Worm (Caenorhabditis elegans): Measurements from ENCODE around the gene cfap-20.

Gene cfap-20

ce11 chrIII:3520417-3520816, 16.9 kb downstream of the cfap-20 start (continued):
- no peak for TF ChIP-seq aptf-3 (GFP tag; IDR thresholded peaks at IDR 0.05)
- no peak for TF ChIP-seq F57C9.4 (tag; optimal IDR thresholded peaks at IDR 0.05)
- TF ChIP-seq cebp-1 (GFP tag; IDR thresholded peaks at IDR 0.05) = no peak
- TF ChIP-seq cebp-1 (tag; optimal IDR thresholded peaks at IDR 0.05) = peak; percentile 61
- no peak for TF ChIP-seq lsl-1 (GFP tag; optimal IDR thresholded peaks at IDR 0.05)
- peak; percentile 41 for TF ChIP-seq ets-4 (GFP tag; optimal IDR thresholded peaks at IDR 0.05)
- TF ChIP-seq sdz-38 (tag; optimal IDR thresholded peaks at IDR 0.05) = no peak
- no peak for TF ChIP-seq F10E7.11 (tag; optimal IDR thresholded peaks at IDR 0.05)
- TF ChIP-seq ceh-27 (GFP tag; optimal IDR thresholded peaks at IDR 0.05) = no peak
- TF ChIP-seq somi-1 (GFP tag; optimal IDR thresholded peaks at IDR 0.05) = no peak
- TF ChIP-seq die-1 (tag; optimal IDR thresholded peaks at IDR 0.05) = no peak
- TF ChIP-seq D2030.7 (GFP tag; IDR thresholded peaks at IDR 0.05) = no peak
- TF ChIP-seq attf-3 (GFP tag; conservative IDR thresholded peaks at IDR 0.05) = no peak
- TF ChIP-seq snpc-1.1 (tag; optimal IDR thresholded peaks at IDR 0.05; ENCODE audit: insufficient read depth) = no peak
- peak; percentile 63; the same call in 1 of the 2 replicates for TF ChIP-seq hmg-1.2 (GFP tag; IDR thresholded peaks at IDR 0.05)
- TF ChIP-seq ama-1 (optimal IDR thresholded peaks at IDR 0.05) = no peak
- TF ChIP-seq ama-1 (GFP tag; optimal IDR thresholded peaks at IDR 0.05) = no peak
- TF ChIP-seq mcd-1 (GFP tag; IDR thresholded peaks at IDR 0.05) = no peak
- TF ChIP-seq hmg-20 (GFP tag; IDR thresholded peaks at IDR 0.05) = no peak
- peak; percentile 8 for TF ChIP-seq lin-40 (tag; optimal IDR thresholded peaks at IDR 0.05)
- no peak for TF ChIP-seq gei-17 (GFP tag; optimal IDR thresholded peaks at IDR 0.05)
- TF ChIP-seq snpc-3.4 (tag; optimal IDR thresholded peaks at IDR 0.05) = no peak
- no peak for TF ChIP-seq nfyb-1 (GFP tag; IDR thresholded peaks at IDR 0.05)
- no peak for TF ChIP-seq ekl-4 (GFP tag; IDR thresholded peaks at IDR 0.05)
- peak; percentile 70 to 76 for TF ChIP-seq let-607 (tag; optimal IDR thresholded peaks at IDR 0.05)
- no peak for TF ChIP-seq nhr-120 (GFP tag; IDR thresholded peaks at IDR 0.05)
- no peak for TF ChIP-seq cebp-2 (GFP tag; IDR thresholded peaks at IDR 0.05)
- no peak for TF ChIP-seq bed-1 (GFP tag; IDR thresholded peaks at IDR 0.05)
- TF ChIP-seq nhr-179 (tag; optimal IDR thresholded peaks at IDR 0.05) = no peak
- TF ChIP-seq atf-7 (tag; optimal IDR thresholded peaks at IDR 0.05) = peak; percentile 47
- TF ChIP-seq egl-44 (GFP tag; IDR thresholded peaks at IDR 0.05) = no peak
- no peak for TF ChIP-seq hlh-26 (GFP tag; conservative IDR thresholded peaks at IDR 0.05)
- no peak for TF ChIP-seq F33H1.4 (GFP tag; IDR thresholded peaks at IDR 0.05)
- no peak for TF ChIP-seq C06A6.2 (GFP tag; conservative IDR thresholded peaks at IDR 0.05)
- no peak for TF ChIP-seq nfya-1 (tag; optimal IDR thresholded peaks at IDR 0.05; ENCODE audit: borderline replicate concordance, insufficient read depth)
- no peak for TF ChIP-seq zim-3 (tag; optimal IDR thresholded peaks at IDR 0.05)
- TF ChIP-seq F23B12.7 (tag; optimal IDR thresholded peaks at IDR 0.05; ENCODE audit: insufficient read depth) = no peak
- TF ChIP-seq egl-18 (GFP tag; IDR thresholded peaks at IDR 0.05) = no peak
- TF ChIP-seq F39B2.1 (GFP tag; IDR thresholded peaks at IDR 0.05) = no peak
- no peak for TF ChIP-seq sptf-2 (GFP tag; optimal IDR thresholded peaks at IDR 0.05)
- TF ChIP-seq ztf-22 (GFP tag; optimal IDR thresholded peaks at IDR 0.05) = peak; percentile 50
- no peak for TF ChIP-seq F55B11.4 (tag; optimal IDR thresholded peaks at IDR 0.05; ENCODE audit: borderline replicate concordance, insufficient read depth)
- TF ChIP-seq dpl-1 (GFP tag; optimal IDR thresholded peaks at IDR 0.05) = no peak
- no peak for TF ChIP-seq Y56A3A.18 (GFP tag; IDR thresholded peaks at IDR 0.05)
- TF ChIP-seq nfya-2 (GFP tag; IDR thresholded peaks at IDR 0.05) = no peak
- no peak for TF ChIP-seq F49E8.2 (tag; optimal IDR thresholded peaks at IDR 0.05; ENCODE audit: insufficient read depth)
- no peak for TF ChIP-seq unc-62 (GFP tag; optimal IDR thresholded peaks at IDR 0.05)
- no peak for TF ChIP-seq madf-3 (GFP tag; IDR thresholded peaks at IDR 0.05)
- TF ChIP-seq K11D2.4 (GFP tag; IDR thresholded peaks at IDR 0.05) = no peak

Data from whole organism, young adult.